Worm (Caenorhabditis elegans) whole organism, mixed stage, embryonic: ENCODE results near the gene F40G9.5.

Source experiments
- bed-3 ChIP-seq: fragments of 200-800 bp; sonication (Bioruptor generic); optimal IDR thresholded peaks from 3 replicates; lab custom pipeline; 2018; ENCODE audit warnings: mild to moderate bottlenecking, missing genetic modification characterization, moderate library complexity, missing compliant biosample characterization
- blmp-1 ChIP-seq: fragments of 150-350 bp; optimal IDR thresholded peaks from 2 replicates; lab custom pipeline; 2014; ENCODE audit warnings: missing biosample characterization, missing genetic modification characterization
- ceh-39 ChIP-seq: fragments of 150-350 bp; optimal IDR thresholded peaks from 2 replicates; lab custom pipeline; 2014; ENCODE audit warnings: missing biosample characterization, missing genetic modification characterization
- ceh-43 ChIP-seq: fragments of 200-800 bp; sonication (Bioruptor generic); optimal IDR thresholded peaks from 2 replicates; lab custom pipeline; 2018; ENCODE audit warnings: mild to moderate bottlenecking, missing genetic modification characterization, moderate library complexity, missing compliant biosample characterization
- ceh-83 ChIP-seq: fragments of 200-800 bp; sonication (Bioruptor generic); optimal IDR thresholded peaks from 2 replicates; lab custom pipeline; 2018; ENCODE audit warnings: mild to moderate bottlenecking, missing genetic modification characterization, missing compliant biosample characterization
- cnd-1 ChIP-seq: fragments of 200-800 bp; sonication (Bioruptor generic); optimal IDR thresholded peaks from 2 replicates; lab custom pipeline; 2018; ENCODE audit warnings: mild to moderate bottlenecking, missing genetic modification characterization, missing compliant biosample characterization
- elt-1 ChIP-seq: sonication (generic microtip); optimal IDR thresholded peaks from 2 replicates; lab custom pipeline; 2017; ENCODE audit warnings: missing genetic modification characterization, mild to moderate bottlenecking, missing compliant biosample characterization, antibody characterized with exemption, moderate library complexity, borderline replicate concordance; ENCODE audit not compliant: insufficient read depth
- elt-3 ChIP-seq: fragments of 150-350 bp; optimal IDR thresholded peaks from 2 replicates; lab custom pipeline; 2014; ENCODE audit warnings: missing biosample characterization, missing genetic modification characterization
- flh-1 ChIP-seq: fragments of 200-800 bp; sonication (Bioruptor generic); optimal IDR thresholded peaks from 2 replicates; lab custom pipeline; 2018; ENCODE audit warnings: mild to moderate bottlenecking, missing genetic modification characterization, moderate library complexity, missing compliant biosample characterization
- ham-2 ChIP-seq: fragments of 200-800 bp; sonication (Bioruptor generic); optimal IDR thresholded peaks from 2 replicates; lab custom pipeline; 2018; ENCODE audit warnings: mild to moderate bottlenecking, missing genetic modification characterization, missing compliant biosample characterization
- hlh-1 ChIP-seq: fragments of 150-350 bp; optimal IDR thresholded peaks from 2 replicates; lab custom pipeline; 2014; ENCODE audit warnings: missing biosample characterization, missing genetic modification reagents, missing genetic modification characterization
- lin-13 ChIP-seq: fragments of 150-350 bp; optimal IDR thresholded peaks from 2 replicates; lab custom pipeline; 2014; ENCODE audit warnings: missing biosample characterization, missing genetic modification characterization
- lin-32 ChIP-seq: fragments of 200-800 bp; sonication (Bioruptor generic); optimal IDR thresholded peaks from 2 replicates; lab custom pipeline; 2018; ENCODE audit warnings: mild to moderate bottlenecking, missing genetic modification characterization, missing compliant biosample characterization
- lsy-2 ChIP-seq: fragments of 150-350 bp; optimal IDR thresholded peaks from 2 replicates; lab custom pipeline; 2014; ENCODE audit warnings: missing biosample characterization, missing genetic modification characterization
- mab-5 ChIP-seq: fragments of 150-350 bp; optimal IDR thresholded peaks from 2 replicates; lab custom pipeline; 2014; ENCODE audit warnings: missing biosample characterization, missing genetic modification characterization
- mep-1 ChIP-seq: fragments of 150-350 bp; optimal IDR thresholded peaks from 2 replicates; lab custom pipeline; 2017; ENCODE audit warnings: missing biosample characterization, missing genetic modification reagents, missing genetic modification characterization, inconsistent platforms
- mls-2 ChIP-seq: sonication (generic microtip); optimal IDR thresholded peaks from 2 replicates; lab custom pipeline; 2016; ENCODE audit warnings: mild to moderate bottlenecking, missing genetic modification characterization, moderate library complexity, missing compliant biosample characterization
- nhr-12 ChIP-seq: fragments of 150-350 bp; optimal IDR thresholded peaks from 2 replicates; lab custom pipeline; 2014; ENCODE audit warnings: missing biosample characterization, missing genetic modification characterization
- nhr-2 ChIP-seq: fragments of 150-350 bp; optimal IDR thresholded peaks from 2 replicates; lab custom pipeline; 2014; ENCODE audit warnings: missing biosample characterization, missing genetic modification characterization
- nhr-28 ChIP-seq: fragments of 150-350 bp; optimal IDR thresholded peaks from 2 replicates; lab custom pipeline; 2014; ENCODE audit warnings: missing biosample characterization, missing genetic modification characterization
- nhr-76 ChIP-seq: sonication (generic microtip); optimal IDR thresholded peaks from 2 replicates; lab custom pipeline; 2017; ENCODE audit warnings: missing biosample characterization, missing genetic modification characterization
- pha-4 ChIP-seq: fragments of 150-350 bp; optimal IDR thresholded peaks from 2 replicates; lab custom pipeline; 2018; ENCODE audit warnings: missing biosample characterization, missing genetic modification reagents, missing genetic modification characterization
- sem-2 ChIP-seq: fragments of 200-800 bp; sonication (Bioruptor generic); optimal IDR thresholded peaks from 2 replicates; lab custom pipeline; 2018; ENCODE audit warnings: mild to moderate bottlenecking, missing genetic modification characterization, missing compliant biosample characterization
- snpc-4 ChIP-seq: fragments of 150-350 bp; optimal IDR thresholded peaks from 2 replicates; lab custom pipeline; 2014; ENCODE audit warnings: missing biosample characterization, missing genetic modification characterization
- sptf-1 ChIP-seq: sonication (generic microtip); optimal IDR thresholded peaks from 2 replicates; lab custom pipeline; 2017; ENCODE audit warnings: mild to moderate bottlenecking, missing genetic modification characterization, moderate library complexity, missing compliant biosample characterization
- tbx-8 ChIP-seq: fragments of 200-800 bp; sonication (Bioruptor generic); optimal IDR thresholded peaks from 2 replicates; lab custom pipeline; 2018; ENCODE audit warnings: mild to moderate bottlenecking, missing genetic modification characterization, moderate library complexity, missing compliant biosample characterization
- unc-39 ChIP-seq: fragments of 150-350 bp; optimal IDR thresholded peaks from 2 replicates; lab custom pipeline; 2014; ENCODE audit warnings: missing biosample characterization, missing genetic modification characterization
- unc-62 ChIP-seq: fragments of 150-350 bp; optimal IDR thresholded peaks from 2 replicates; lab custom pipeline; 2014; ENCODE audit warnings: missing biosample characterization, missing genetic modification reagents, missing genetic modification characterization
- zip-8 ChIP-seq: fragments of 150-350 bp; optimal IDR thresholded peaks from 2 replicates; lab custom pipeline; 2014; ENCODE audit warnings: missing biosample characterization, missing genetic modification characterization
- ztf-11 ChIP-seq: fragments of 150-350 bp; optimal IDR thresholded peaks from 2 replicates; lab custom pipeline; 2014; ENCODE audit warnings: missing biosample characterization, missing genetic modification characterization

Gene F40G9.5

DNA sequence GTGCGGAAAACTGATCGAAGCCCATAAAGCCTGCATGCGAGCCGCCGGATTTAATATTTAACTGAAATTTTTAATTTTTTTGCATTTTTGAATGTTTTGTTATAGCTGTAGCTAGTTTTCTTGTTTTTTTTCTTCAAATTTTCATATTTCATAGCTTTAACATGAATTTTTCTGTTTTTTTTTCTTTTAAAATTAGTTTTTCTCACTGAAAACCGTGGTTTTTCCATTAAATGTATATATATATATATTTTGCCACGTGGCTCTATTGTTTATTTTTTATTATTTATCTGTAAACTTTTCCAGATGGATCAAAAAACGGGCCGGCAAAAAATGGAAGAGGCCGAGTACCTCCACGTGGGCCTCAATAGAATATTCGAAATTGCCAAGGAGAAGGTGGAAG, 10.7 kb downstream of the F40G9.5 start, which contains the start of gene sec-20:
Gene sec-20 (plus strand): TSS at position 301 of the 400 bp plus-strand sequence.
- TF ChIP-seq mls-2 (tag; lab: Kevin White, UChicago) (no peak), nhr-12 (no peak), ceh-39 (tag; lab: Kevin White, UChicago) (no peak), cnd-1 (tag; lab: Kevin White, UChicago) (no peak), lin-32 (GFP tag; lab: Kevin White, UChicago) (no peak), mab-5 (tag; lab: Kevin White, UChicago) (no peak), mep-1 (no peak), nhr-28 (tag; lab: Kevin White, UChicago) (no peak), sem-2 (no peak), tbx-8 (GFP tag; lab: Kevin White, UChicago) (no peak), elt-1 (tag; lab: Kevin White, UChicago) (no peak), lsy-2 (tag; lab: Kevin White, UChicago) (no peak), ceh-43 (no peak), ztf-11 (tag; lab: Kevin White, UChicago) (no peak), unc-62 (GFP tag; lab: Kevin White, UChicago) (no peak), blmp-1 (tag; lab: Kevin White, UChicago) (no peak), unc-39 (tag; lab: Kevin White, UChicago) (no peak), pha-4 (tag; lab: Kevin White, UChicago) (no peak), lin-13 (tag; lab: Kevin White, UChicago) (no peak)

DNA sequence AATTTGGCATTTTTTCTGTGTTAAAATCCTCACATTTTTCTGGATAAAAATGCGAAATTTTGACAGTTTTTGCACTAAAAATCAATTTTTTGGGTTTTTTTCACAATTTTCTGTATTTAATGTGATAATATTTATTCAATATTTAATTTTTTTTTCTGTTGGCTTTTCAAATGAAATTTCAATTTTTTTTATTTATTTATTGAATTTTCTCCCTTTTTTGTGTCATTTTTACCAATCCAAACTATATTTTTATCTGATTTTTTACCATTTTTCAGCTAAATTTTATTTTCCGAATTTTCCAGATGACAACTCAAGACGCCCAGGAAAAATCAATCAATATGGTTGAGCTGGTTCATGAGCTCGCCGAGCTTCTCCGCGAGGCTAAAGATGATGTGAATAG, 13.1 kb downstream of the F40G9.5 start, which contains the start of gene F40G9.17:
Gene F40G9.17 (plus strand): TSS at position 301 of the 400 bp plus-strand sequence.
- no peak for TF ChIP-seq bed-3
- TF ChIP-seq mab-5 (tag; lab: Kevin White, UChicago), result no peak
- no peak for TF ChIP-seq cnd-1 (tag; lab: Kevin White, UChicago)
- no peak for TF ChIP-seq lin-32 (GFP tag; lab: Kevin White, UChicago)
- no peak for TF ChIP-seq ceh-83
- no peak for TF ChIP-seq hlh-1
- TF ChIP-seq nhr-76 (tag; lab: Kevin White, UChicago), result no peak
- TF ChIP-seq sptf-1 (tag; lab: Kevin White, UChicago), result no peak
- no peak for TF ChIP-seq snpc-4 (tag; lab: Kevin White, UChicago)
- TF ChIP-seq elt-3, result no peak
- TF ChIP-seq blmp-1 (tag; lab: Kevin White, UChicago), result no peak
- TF ChIP-seq flh-1 (GFP tag; lab: Kevin White, UChicago), result no peak
- no peak for TF ChIP-seq sem-2
- TF ChIP-seq tbx-8 (GFP tag; lab: Kevin White, UChicago), result no peak
- TF ChIP-seq, all 35 proteins: peak for 0

DNA sequence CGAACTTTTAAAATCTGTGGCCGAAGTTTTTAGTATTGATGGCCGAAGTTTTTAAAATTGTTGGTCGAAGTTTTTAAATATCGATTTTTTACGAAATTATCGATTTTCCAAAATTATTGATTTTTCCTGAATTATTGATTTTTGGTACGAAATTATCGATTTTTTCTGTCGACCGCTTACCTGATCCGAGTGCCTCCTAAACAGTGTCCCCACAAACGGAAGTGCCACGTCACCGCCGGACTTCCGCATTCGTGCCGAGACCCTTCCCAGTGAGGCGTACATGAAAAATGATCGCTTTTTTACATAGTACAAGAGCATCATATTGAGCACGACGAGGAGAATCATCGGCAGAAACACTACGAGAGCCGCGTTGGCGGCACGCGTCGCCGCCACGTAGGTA, 22.9 kb downstream of the F40G9.5 start:
- no peak for TF ChIP-seq unc-62 (GFP tag; lab: Kevin White, UChicago)
- no peak for TF ChIP-seq ztf-11 (tag; lab: Kevin White, UChicago)
- no peak for TF ChIP-seq lsy-2 (tag; lab: Kevin White, UChicago)
- no peak for TF ChIP-seq mep-1
- TF ChIP-seq tbx-8 (GFP tag; lab: Kevin White, UChicago), result no peak
- TF ChIP-seq flh-1 (GFP tag; lab: Kevin White, UChicago), result no peak
- TF ChIP-seq zip-8 (tag; lab: Kevin White, UChicago), result no peak
- no peak for TF ChIP-seq mab-5 (tag; lab: Kevin White, UChicago)
- no peak for TF ChIP-seq unc-39 (tag; lab: Kevin White, UChicago)
- no peak for TF ChIP-seq ceh-39 (tag; lab: Kevin White, UChicago)
- no peak for TF ChIP-seq nhr-28 (tag; lab: Kevin White, UChicago)

DNA sequence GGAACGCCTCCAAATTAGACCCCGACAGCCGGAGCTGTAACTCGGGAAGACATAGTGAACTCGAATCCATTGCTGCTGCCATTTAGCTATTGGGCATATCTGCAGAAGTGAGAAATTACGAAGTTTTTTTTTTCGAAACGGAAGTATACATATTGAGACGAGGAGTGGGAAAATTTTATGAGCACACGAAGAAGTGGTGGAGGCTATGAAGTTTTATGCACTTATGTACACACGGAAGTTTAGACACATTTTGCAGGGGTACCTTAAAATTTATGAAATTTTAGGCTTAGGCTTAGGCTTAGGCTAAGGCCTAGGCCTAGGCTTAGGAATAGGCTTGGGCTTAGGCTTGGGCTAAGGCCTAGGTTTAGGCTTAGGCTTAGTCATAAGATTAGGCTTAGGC, 26.0 kb downstream of the F40G9.5 start, which contains the start of gene W10C4.1:
Gene W10C4.1 (minus strand): TSS at position 101 of the 400 bp plus-strand sequence.
- no peak for TF ChIP-seq sem-2
- no peak for TF ChIP-seq ham-2
- no peak for TF ChIP-seq ceh-83
- TF ChIP-seq flh-1 (GFP tag; lab: Kevin White, UChicago), result no peak
- TF ChIP-seq pha-4 (tag; lab: Kevin White, UChicago), result no peak
- no peak for TF ChIP-seq lsy-2 (tag; lab: Kevin White, UChicago)
- no peak for TF ChIP-seq mab-5 (tag; lab: Kevin White, UChicago)
- TF ChIP-seq elt-1 (tag; lab: Kevin White, UChicago), result no peak
- TF ChIP-seq blmp-1 (tag; lab: Kevin White, UChicago), result no peak
- no peak for TF ChIP-seq nhr-28 (tag; lab: Kevin White, UChicago)
- TF ChIP-seq cnd-1 (tag; lab: Kevin White, UChicago), result no peak
- TF ChIP-seq lin-32 (GFP tag; lab: Kevin White, UChicago), result no peak
- no peak for TF ChIP-seq bed-3
- TF ChIP-seq mls-2 (tag; lab: Kevin White, UChicago), result no peak
- no peak for TF ChIP-seq nhr-2 (tag; lab: Kevin White, UChicago)
- no peak for TF ChIP-seq ceh-43
- TF ChIP-seq, all 35 proteins: peak for 0
